Worm (Caenorhabditis elegans): ENCODE data around the gene nspg-11.

- TF ChIP-seq dpl-1 (GFP tag; optimal IDR thresholded peaks at IDR 0.05) (no peak), nhr-47 (tag; optimal IDR thresholded peaks at IDR 0.05) (no peak), elt-3 (tag; optimal IDR thresholded peaks at IDR 0.05) (no peak), unc-30 (tag; optimal IDR thresholded peaks at IDR 0.05) (no peak), snpc-4 (tag; optimal IDR thresholded peaks at IDR 0.05) (no peak), ama-1 (optimal IDR thresholded peaks at IDR 0.05) (no peak), lin-15B (tag; optimal IDR thresholded peaks at IDR 0.05) (no peak), ceh-90 (tag; optimal IDR thresholded peaks at IDR 0.05) (no peak), ztf-11 (tag; optimal IDR thresholded peaks at IDR 0.05) (no peak), nhr-84 (tag; optimal IDR thresholded peaks at IDR 0.05) (no peak), grh-1 (GFP tag; IDR thresholded peaks at IDR 0.05) (no peak)
These were observed 23.8 kb downstream of the nspg-11 start, which contains the start of gene F49C12.3 for ce11 chrIV:9300127-9300526.
